Worm (Caenorhabditis elegans) whole organism, L3 larva: ENCODE data around the gene fbxb-103.

Experiments used
- egl-27 ChIP-seq: sonication (generic microtip); optimal IDR thresholded peaks from 4 replicates; lab custom pipeline; 2017; ENCODE audit warnings: missing biosample characterization, missing genetic modification reagents, missing genetic modification characterization
- elt-3 ChIP-seq, 3 experiments: fragments of 150-350 bp in 1 of 3; sonication (generic microtip) in 2 of 3; optimal IDR thresholded peaks; 2 replicates in 2 of 3; 4 replicates in 1 of 3; lab custom pipeline; 2014 to 2017; ENCODE audit warnings: missing biosample characterization in 3 of 3, missing genetic modification characterization in 3 of 3
- unc-62 ChIP-seq: fragments of 150-350 bp; sonication (generic microtip); optimal IDR thresholded peaks from 4 replicates; lab custom pipeline; 2014; ENCODE audit warnings: missing biosample characterization, missing genetic modification reagents, missing genetic modification characterization
- ztf-4 ChIP-seq: fragments of 150-350 bp; optimal IDR thresholded peaks from 2 replicates; lab custom pipeline; 2014; ENCODE audit warnings: missing biosample characterization, missing genetic modification characterization

ce11 chrII:3879945-3880344 lies 27.0 kb upstream of the fbxb-103 start, which contains the start of gene nhr-166:
- TF ChIP-seq egl-27 (tag; lab: Kevin White, UChicago) (no peak), unc-62 (GFP tag; lab: Kevin White, UChicago) (no peak), ztf-4 (tag; lab: Kevin White, UChicago) (no peak), elt-3 (tag; optimal IDR thresholded peaks at IDR 0.05; lab: Kevin White, UChicago) (no peak)
